Worm (Caenorhabditis elegans): ENCODE measurements around the gene srw-11.
"Not testable (repeated sequence)": the region's sequence is repeated elsewhere in the genome, so short reads cannot be mapped to it uniquely, and the experiment has no call there.

srw-11 gene

DNA sequence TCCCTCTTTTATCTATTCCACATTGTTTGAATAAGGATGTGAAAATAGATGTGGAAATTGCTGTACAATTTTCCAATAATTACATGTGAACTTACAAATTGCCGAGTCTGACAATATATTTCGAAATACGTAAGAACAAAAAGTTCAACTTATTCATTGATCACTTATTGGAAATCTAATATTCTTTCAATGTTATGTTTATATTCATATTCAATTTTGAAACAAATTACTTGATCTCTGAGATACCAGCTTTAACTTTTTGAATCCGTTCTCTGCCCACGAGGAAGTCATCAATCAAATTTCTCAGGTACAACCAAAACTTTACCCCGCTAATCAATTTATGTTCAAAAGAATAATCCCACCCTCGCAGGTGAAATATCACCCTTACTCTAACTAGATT is 24.9 kb downstream of the srw-11 start, which contains the start of gene sri-26:
TSS of gene sri-26 (plus strand) at position 301 of the 400 bp plus-strand sequence.
- TF ChIP-seq K11D2.4 (GFP tag; IDR thresholded peaks at IDR 0.05); F55B11.4 (tag; optimal IDR thresholded peaks at IDR 0.05; ENCODE audit: borderline replicate concordance, insufficient read depth); Y53G8AR.9 (GFP tag; conservative IDR thresholded peaks at IDR 0.05): not testable (repeated sequence)

DNA sequence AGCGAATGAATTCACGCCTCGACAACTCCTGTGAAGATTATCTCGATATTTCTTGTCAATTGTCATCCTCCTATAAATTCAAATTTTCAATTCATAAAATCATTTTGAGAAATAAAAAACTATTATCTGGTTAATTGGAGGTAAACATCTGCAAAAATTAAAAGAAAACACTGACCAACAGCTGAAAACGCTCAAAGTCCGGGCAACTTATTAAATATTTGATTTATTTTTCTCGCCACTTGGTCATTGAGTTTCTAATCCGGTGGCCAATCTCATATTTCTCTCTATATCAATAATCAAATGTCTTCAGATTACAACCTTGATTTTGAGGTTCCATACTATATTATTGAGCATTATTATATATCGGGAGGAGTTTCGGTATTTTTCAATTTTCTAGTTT is 28.2 kb downstream of the srw-11 start, which contains the start of gene sri-24:
TSS of gene sri-24 (plus strand) at position 301 of the 400 bp plus-strand sequence.
- TF ChIP-seq madf-8 (GFP tag; conservative IDR thresholded peaks at IDR 0.05); sdz-38 (tag; optimal IDR thresholded peaks at IDR 0.05); F23B12.7 (tag; optimal IDR thresholded peaks at IDR 0.05; ENCODE audit: insufficient read depth): not testable (repeated sequence)

DNA sequence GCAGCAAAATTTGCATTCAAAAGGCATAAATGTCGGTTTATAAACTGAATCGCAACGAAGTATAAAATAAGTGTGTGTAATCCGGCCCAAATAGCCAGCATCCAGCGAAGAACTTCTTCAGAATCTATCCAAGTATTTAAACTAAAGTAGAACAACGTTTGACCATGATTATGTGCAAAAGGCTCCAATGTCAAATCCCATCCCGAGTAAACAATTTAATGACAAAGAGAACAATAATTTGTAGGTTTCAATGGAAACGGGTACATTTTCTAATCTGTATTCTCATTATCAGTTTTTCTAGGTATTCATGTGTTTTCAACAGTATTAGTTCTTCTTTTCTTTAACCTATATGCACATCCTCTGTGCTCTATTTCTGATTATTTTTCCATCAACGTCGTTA is 32.4 kb downstream of the srw-11 start, which contains the start of gene C41G6.12:
TSS of gene C41G6.12 (minus strand) at position 101 of the 400 bp plus-strand sequence.
- TF ChIP-seq B0019.2 (GFP tag; conservative IDR thresholded peaks at IDR 0.05); bed-2 (GFP tag; IDR thresholded peaks at IDR 0.05); nhr-27 (tag; optimal IDR thresholded peaks at IDR 0.05): not testable (repeated sequence)

DNA sequence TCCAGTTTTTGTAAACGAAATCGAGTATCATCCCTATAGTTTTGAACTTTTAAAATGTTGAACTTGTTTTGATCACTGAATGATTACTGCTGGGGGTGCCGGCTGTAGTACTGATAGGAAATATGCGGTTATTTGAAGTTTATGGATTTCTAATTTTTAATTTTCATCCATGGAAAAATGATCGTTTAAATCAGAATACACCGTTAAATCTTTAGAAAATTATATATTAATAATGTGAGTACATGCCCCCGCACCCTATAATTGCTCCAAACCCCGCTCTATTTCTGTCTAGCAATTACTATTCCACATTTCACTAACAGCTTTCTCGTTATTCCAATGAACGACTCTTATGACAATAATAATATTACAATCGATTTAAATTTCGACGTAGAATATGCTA is 40.3 kb downstream of the srw-11 start, which contains the start of gene Y75B12B.10:
TSS of gene Y75B12B.10 (plus strand) at position 301 of the 400 bp plus-strand sequence.
- TF ChIP-seq lin-54 (GFP tag; optimal IDR thresholded peaks at IDR 0.05) (no peak), zfh-2 (GFP tag; conservative IDR thresholded peaks at IDR 0.05) (no peak), attf-3 (GFP tag; conservative IDR thresholded peaks at IDR 0.05) (no peak), T07F8.4 (tag; optimal IDR thresholded peaks at IDR 0.05) (no peak), F39B2.1 (GFP tag; IDR thresholded peaks at IDR 0.05) (no peak), hmg-1.2 (GFP tag; IDR thresholded peaks at IDR 0.05) (no peak), Y53F4B.3 (GFP tag; IDR thresholded peaks at IDR 0.05) (no peak), lsl-1 (GFP tag; optimal IDR thresholded peaks at IDR 0.05) (no peak), ztf-22 (GFP tag; optimal IDR thresholded peaks at IDR 0.05) (no peak), hlh-26 (GFP tag; conservative IDR thresholded peaks at IDR 0.05) (no peak), C06A6.2 (GFP tag; conservative IDR thresholded peaks at IDR 0.05) (no peak), mes-4 (tag; optimal IDR thresholded peaks at IDR 0.05) (no peak)

DNA sequence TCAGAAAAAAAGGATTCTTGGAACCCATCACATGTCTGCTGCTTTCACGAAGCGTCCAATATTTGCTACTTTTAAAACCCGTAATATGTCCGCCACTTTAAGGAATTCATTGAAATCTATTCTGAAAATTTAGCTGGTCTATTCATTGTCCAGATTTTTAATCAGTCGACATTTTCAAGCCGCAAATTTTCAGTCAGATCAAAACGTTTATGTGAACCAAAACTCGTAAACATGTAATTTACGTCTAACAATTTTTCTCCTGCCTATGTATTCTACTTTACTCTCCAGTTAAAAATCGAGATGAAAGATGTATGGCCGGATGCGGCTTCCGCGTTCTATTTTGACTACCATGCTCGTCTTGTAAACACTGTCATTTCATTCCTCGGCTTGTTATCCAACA is 42.2 kb downstream of the srw-11 start, which contains the start of gene srw-1:
TSS of gene srw-1 (plus strand) at position 301 of the 400 bp plus-strand sequence.
- no peak for TF ChIP-seq nfya-2 (GFP tag; IDR thresholded peaks at IDR 0.05)
- TF ChIP-seq dox-1 (GFP tag; IDR thresholded peaks at IDR 0.05): no peak
- no peak for TF ChIP-seq ceh-79 (tag; optimal IDR thresholded peaks at IDR 0.05)
- TF ChIP-seq F55B11.4 (tag; optimal IDR thresholded peaks at IDR 0.05; ENCODE audit: borderline replicate concordance, insufficient read depth): no peak
- no peak for TF ChIP-seq F57A8.1 (GFP tag; optimal IDR thresholded peaks at IDR 0.05)
- TF ChIP-seq ama-1 (optimal IDR thresholded peaks at IDR 0.05): no peak
- no peak for TF ChIP-seq ama-1 (GFP tag; optimal IDR thresholded peaks at IDR 0.05)
- no peak for TF ChIP-seq xnd-1 (tag; optimal IDR thresholded peaks at IDR 0.05)
- no peak for TF ChIP-seq lin-26 (GFP tag; IDR thresholded peaks at IDR 0.05)
- no peak for TF ChIP-seq ets-4 (GFP tag; optimal IDR thresholded peaks at IDR 0.05)
- TF ChIP-seq snpc-1.1 (tag; optimal IDR thresholded peaks at IDR 0.05; ENCODE audit: insufficient read depth): no peak
- TF ChIP-seq D2030.7 (GFP tag; IDR thresholded peaks at IDR 0.05): no peak
- TF ChIP-seq hlh-26 (GFP tag; conservative IDR thresholded peaks at IDR 0.05): no peak
- no peak for TF ChIP-seq hmg-1.2 (GFP tag; IDR thresholded peaks at IDR 0.05)
- no peak for TF ChIP-seq Y79H2A.3 (GFP tag; conservative IDR thresholded peaks at IDR 0.05)
- TF ChIP-seq ztf-28 (GFP tag; IDR thresholded peaks at IDR 0.05): no peak
- no peak for TF ChIP-seq zfh-2 (GFP tag; conservative IDR thresholded peaks at IDR 0.05)

Data from whole organism, young adult.